Fruit fly (Drosophila melanogaster) S2 (cell line): ENCODE results near the gene CG5938.

ENCODE experiments used
- CG8478 ChIP-seq: fragments of >200 bp; optimal IDR thresholded peaks from 2 replicates; lab custom pipeline; 2018
- CTCF ChIP-seq, 2 experiments: fragments of >200 bp; optimal IDR thresholded peaks; 2 replicates each; lab custom pipeline; 2018

CG5938 gene

dm6 chr3R:27250907-27251306 is 23.7 kb upstream of the CG5938 start, which contains the start of the genes TTLL6B and TfIIA-L:
Gene TTLL6B (minus strand): TSS chr3R:27251007.
Gene TfIIA-L (plus strand): TSS chr3R:27251112.
- TF ChIP-seq CG8478 (lab: Kevin White, UChicago) (no peak), CTCF (optimal IDR thresholded peaks at IDR 0.05; lab: Kevin White, UChicago) (no peak)

- TF ChIP-seq CG8478 (lab: Kevin White, UChicago), result no peak
- no peak for TF ChIP-seq CTCF (optimal IDR thresholded peaks at IDR 0.05; lab: Kevin White, UChicago)
These were observed 21.3 kb upstream of the CG5938 start, which contains the start of gene pll for dm6 chr3R:27253136-27253920. Gene pll (minus strand): TSS chr3R:27253182.

DNA sequence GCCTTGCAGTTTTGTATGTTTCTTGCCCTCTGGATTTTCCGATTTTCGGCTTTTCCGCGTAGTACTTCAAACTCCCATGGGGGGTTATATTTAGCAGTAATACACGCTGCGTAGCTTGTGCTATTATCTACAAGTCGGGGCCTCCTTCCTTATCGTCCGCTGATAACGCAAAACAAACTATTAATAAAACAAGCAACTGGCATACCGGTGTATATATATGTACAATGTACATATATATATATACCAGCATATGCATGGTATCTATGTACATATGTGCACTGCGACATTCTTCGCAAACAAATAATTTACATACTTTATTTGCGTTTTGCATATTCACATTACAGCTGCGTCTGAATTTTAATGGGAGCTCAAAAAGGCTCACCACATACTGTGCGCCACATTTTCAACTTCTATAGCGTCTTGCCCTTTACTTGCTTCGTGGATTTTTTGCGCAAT is 20.6 kb upstream of the CG5938 start:
- TF ChIP-seq CG8478 (lab: Kevin White, UChicago), result no peak
- no peak for TF ChIP-seq CTCF (optimal IDR thresholded peaks at IDR 0.05; lab: Kevin White, UChicago)

- TF ChIP-seq CTCF (optimal IDR thresholded peaks at IDR 0.05; lab: Kevin White, UChicago) (peak; percentile 24 to 33), CG8478 (lab: Kevin White, UChicago) (no peak)
These were observed 11.0 kb upstream of the CG5938 start, which contains the start of gene woc for dm6 chr3R:27263434-27264215. Gene woc (minus strand): TSS chr3R:27264055.

DNA sequence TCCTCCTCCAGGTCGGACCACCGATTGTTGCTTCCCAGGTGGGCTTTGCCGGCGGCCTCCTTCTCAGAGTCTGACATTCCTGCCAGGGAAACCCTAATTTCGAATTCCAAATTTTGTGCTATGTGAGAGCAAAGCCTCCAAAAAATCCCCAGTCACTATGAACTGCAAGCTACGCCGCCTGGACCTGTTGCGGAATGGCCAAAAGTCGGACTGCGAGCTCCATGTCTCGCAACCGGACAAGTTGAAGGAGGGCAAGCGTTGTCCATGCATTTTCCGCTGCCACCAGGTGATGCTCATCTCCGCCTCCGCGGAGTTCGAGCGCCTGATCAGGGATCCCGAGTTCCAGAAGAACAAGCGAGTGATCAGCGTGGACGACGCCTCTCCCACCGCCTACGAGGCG is 9.3 kb upstream of the CG5938 start, which contains the start of the genes CG14262 and CG14260:
Gene CG14262 (minus strand): TSS at position 101 of the 400 bp plus-strand sequence.
Gene CG14260 (plus strand): TSS at position 128 of the 400 bp plus-strand sequence.
- TF ChIP-seq CTCF (optimal IDR thresholded peaks at IDR 0.05; lab: Kevin White, UChicago) (no peak), CG8478 (lab: Kevin White, UChicago) (no peak)

DNA sequence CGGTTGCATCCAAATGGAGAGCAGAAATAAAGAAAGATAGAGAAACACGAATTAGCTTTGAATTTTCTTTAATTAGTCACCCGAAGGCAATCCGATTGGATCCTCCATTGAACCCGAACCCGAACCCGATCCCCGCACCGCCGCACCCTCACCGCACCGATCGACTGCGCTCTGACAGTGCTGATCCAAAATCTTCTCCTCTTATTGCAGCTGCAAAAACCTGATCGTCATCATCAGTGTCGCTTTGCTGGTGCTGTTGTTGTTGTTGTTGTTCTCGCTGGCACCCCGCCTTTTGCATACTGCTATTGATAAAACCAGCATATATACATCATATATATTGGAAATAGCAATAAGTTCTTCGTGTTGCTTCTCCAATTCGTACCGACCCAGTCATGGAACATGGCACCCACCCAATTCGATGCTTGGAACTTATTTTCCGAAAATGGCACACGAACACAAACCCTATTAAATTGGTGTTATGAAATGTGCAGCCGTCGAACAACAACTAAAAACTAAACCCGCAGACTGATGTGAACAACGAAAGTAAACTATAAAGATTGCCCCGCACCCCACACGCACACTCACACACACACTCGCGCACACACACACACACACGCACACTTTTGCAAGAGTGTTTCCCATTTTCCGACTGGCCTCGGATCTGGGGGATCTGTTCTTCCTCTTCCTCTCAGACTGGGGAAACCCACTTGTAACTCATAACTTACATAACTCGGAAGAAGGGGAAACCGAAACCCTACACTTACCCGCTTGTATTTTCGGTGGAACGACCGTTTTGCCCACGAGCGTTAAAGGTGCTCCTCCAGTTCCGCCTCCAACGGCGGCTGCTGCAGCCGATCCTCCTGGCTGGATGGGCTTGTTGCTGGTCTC is 4.0 kb upstream of the CG5938 start:
- no peak for TF ChIP-seq CG8478 (lab: Kevin White, UChicago)
- TF ChIP-seq CTCF (optimal IDR thresholded peaks at IDR 0.05; lab: Kevin White, UChicago), result no peak

DNA sequence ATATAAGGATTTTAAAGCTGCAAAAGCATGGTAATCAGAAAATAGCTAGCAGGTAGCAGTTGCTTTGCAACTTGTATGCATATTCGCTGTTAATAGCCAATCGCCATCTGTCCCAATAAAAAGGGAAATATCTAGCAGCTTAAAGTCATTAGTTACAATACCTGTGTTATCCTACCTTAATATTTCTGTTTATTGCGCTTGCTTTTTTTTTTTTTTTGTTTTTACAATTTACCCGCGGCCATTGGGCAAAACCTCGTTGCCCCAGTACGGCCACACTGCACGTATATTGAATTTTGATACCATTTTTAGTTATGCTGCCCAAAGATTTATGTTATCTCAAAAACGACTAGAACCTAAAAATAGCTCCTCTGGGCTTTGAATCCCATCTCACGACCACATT is 2.4 kb upstream of the CG5938 start:
- TF ChIP-seq CTCF (optimal IDR thresholded peaks at IDR 0.05; lab: Kevin White, UChicago), result no peak
- TF ChIP-seq CG8478 (lab: Kevin White, UChicago), result no peak

DNA sequence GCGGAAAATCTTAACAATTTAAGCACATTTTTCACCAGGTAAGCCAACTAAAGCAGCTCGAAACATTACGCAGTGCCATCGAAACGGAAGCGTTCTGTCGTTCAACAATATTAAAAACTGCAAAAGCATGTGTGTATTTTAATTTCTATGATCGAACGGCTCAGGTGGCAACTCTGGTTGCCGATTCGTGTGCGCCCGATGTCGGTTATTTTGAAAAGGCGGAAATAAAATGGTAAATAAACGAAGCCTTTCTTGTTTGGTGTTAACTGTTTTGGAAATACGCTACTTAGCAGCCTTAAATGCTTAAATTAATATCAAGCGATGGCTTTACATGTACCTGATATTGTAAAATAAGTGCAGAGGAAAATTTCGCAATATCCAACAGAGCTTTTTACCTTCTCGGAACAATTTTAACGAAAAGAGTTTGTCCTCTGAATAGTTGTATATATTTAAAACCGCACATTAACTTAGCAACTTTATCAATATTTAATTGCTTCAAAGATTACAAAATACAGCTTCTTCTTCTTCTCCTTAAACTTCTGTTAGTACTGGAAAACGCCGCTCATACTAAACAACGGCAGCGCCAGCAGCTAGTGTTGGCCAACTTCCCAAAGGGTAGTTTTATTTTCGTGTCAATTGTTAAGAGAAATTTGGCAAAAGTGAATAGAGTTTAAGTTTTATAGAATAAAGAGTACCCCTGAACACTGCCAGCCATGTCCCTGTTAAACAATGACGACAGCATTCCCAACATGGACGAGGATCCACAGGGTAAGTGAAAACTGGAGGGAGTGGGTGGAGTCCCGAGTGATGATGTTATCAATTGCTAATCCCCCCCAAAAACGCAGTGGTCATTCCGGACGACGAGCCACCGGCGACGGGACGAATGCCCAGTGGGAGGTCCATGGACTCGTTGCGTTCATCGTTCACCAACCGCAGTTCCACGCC is 1.2 kb upstream of the CG5938 start, which contains the start of gene CG5934:
Gene CG5934 (plus strand): TSS at position 588 of the 945 bp plus-strand sequence.
- TF ChIP-seq CTCF (optimal IDR thresholded peaks at IDR 0.05; lab: Kevin White, UChicago) (peak in 1 of 2 experiments; percentile 3), CG8478 (lab: Kevin White, UChicago) (no peak)

DNA sequence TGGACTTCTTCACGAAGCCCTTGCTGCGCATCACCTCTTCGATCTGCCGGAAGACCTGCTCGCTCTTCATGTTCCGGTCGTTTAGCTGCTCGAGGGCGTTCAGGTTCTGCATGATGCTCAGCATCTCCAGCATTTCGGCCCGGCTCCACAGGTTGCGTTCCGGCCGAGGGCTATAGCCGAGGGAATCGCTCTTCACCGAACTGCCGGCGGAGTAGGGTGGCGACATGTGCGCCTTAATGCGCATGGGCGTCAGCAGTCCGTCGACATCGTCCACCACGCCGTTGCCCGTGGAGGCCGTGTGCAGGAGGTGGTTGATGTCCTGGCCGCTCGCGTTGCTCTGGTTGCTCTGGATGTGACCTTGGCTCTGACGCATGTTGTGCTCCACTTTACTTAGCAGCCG is 4.9 kb downstream of the CG5938 start:
- TF ChIP-seq CTCF (optimal IDR thresholded peaks at IDR 0.05; lab: Kevin White, UChicago) (no peak), CG8478 (lab: Kevin White, UChicago) (no peak)

DNA sequence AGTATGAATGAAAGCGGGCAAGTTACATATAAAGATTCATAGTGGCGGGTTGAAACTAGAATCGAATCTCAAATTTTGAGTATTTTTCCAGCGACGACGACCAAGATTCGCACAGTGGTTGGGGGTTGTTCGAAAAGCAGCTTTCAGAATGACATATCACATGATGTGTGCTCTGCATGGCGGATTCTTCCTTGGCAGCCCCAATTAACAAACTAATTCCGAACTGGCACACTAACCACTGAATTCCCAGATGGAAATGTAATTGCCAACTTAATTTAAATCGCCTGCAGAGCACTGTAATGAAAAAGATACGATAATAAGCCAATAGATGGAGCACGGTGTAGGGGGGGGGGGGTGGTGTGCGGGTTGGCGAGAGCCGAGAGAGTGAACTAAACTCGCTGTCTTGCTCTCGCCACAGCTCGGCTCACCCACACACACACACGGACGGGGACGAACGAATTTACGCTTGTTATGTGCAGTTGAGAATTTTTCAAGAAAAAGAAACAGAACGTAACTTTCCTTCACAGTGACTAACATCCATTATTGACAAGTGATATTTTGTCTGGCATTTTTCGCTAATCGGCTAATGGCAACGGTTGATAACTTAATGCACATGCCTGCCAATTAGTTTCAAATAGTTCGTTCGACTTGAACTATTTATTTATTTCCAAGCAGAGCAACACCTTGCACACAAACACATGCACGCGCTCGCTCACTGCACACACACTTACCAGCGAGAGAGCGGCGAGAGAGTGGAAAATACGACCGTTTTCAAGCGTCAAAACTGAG is 6.6 kb downstream of the CG5938 start:
- peak; percentile 3 to 15 for TF ChIP-seq CTCF (optimal IDR thresholded peaks at IDR 0.05; lab: Kevin White, UChicago)
- no peak for TF ChIP-seq CG8478 (lab: Kevin White, UChicago)

DNA sequence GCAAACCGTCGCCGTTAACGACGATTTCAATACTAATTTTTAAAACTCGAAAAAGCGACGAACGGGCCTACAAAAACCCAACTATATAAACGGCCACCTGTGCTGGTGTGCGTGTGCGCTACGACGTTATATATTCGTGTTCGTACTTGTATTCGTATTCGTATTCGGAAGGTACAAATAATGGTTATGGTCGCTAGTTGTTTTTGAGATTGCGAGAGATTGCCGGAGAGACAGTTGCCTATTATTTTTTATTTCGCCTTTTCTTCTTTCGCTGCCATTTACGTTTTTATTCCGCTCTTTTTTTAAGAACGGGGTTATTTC is 7.2 kb downstream of the CG5938 start:
- TF ChIP-seq CG8478 (lab: Kevin White, UChicago) (no peak), CTCF (optimal IDR thresholded peaks at IDR 0.05; lab: Kevin White, UChicago) (peak in 1 of 2 experiments; percentile 16)

dm6 chr3R:27282286-27282685 is 7.7 kb downstream of the CG5938 start, which contains the start of gene mrt:
Gene mrt (minus strand): TSS chr3R:27282661.
- TF ChIP-seq CG8478 (lab: Kevin White, UChicago) (no peak), CTCF (optimal IDR thresholded peaks at IDR 0.05; lab: Kevin White, UChicago) (no peak)
